Worm (Caenorhabditis elegans): Measurements from ENCODE around the gene F49H12.7.

ce11 chrX:2070418-2070996 is 5.7 kb downstream of the F49H12.7 start, which contains the start of gene acl-4:
- TF ChIP-seq ceh-22 (tag; optimal IDR thresholded peaks at IDR 0.05) (no peak), fax-1 (tag; optimal IDR thresholded peaks at IDR 0.05) (no peak), che-1 (tag; optimal IDR thresholded peaks at IDR 0.05) (no peak), odd-2 (tag; optimal IDR thresholded peaks at IDR 0.05) (no peak), tbx-2 (tag; optimal IDR thresholded peaks at IDR 0.05) (no peak), ahr-1 (tag; optimal IDR thresholded peaks at IDR 0.05) (no peak), unc-55 (GFP tag; optimal IDR thresholded peaks at IDR 0.05) (no peak), ceh-34 (tag; optimal IDR thresholded peaks at IDR 0.05) (no peak), nhr-11 (tag; optimal IDR thresholded peaks at IDR 0.05) (no peak), ama-1 (optimal IDR thresholded peaks at IDR 0.05) (no peak), elt-4 (tag; optimal IDR thresholded peaks at IDR 0.05) (no peak)
